Worm (Caenorhabditis elegans) whole organism, L3 larva: ENCODE results near the gene C40A11.8.

ENCODE experiments used
- R02D3.7 ChIP-seq: fragments of 150-350 bp; optimal IDR thresholded peaks from 2 replicates; lab custom pipeline; 2014; ENCODE audit warnings: missing biosample characterization, missing genetic modification characterization
- ZK546.5 ChIP-seq: sonication (generic microtip); optimal IDR thresholded peaks from 2 replicates; lab custom pipeline; 2017; ENCODE audit warnings: missing biosample characterization, missing genetic modification characterization
- ama-1 ChIP-seq: fragments of 150-350 bp; optimal IDR thresholded peaks from 2 replicates; lab custom pipeline; 2018
- ceh-28 ChIP-seq: fragments of 150-350 bp; optimal IDR thresholded peaks from 2 replicates; lab custom pipeline; 2014; ENCODE audit warnings: missing biosample characterization, missing genetic modification reagents, missing genetic modification characterization
- daf-12 ChIP-seq: fragments of 150-350 bp; optimal IDR thresholded peaks from 2 replicates; lab custom pipeline; 2014; ENCODE audit warnings: missing biosample characterization, missing genetic modification reagents, missing genetic modification characterization
- egl-5 ChIP-seq: fragments of 150-350 bp; optimal IDR thresholded peaks from 2 replicates; lab custom pipeline; 2017; ENCODE audit warnings: missing biosample characterization, missing genetic modification reagents, missing genetic modification characterization, inconsistent platforms
- elt-1 ChIP-seq: fragments of 150-350 bp; optimal IDR thresholded peaks from 2 replicates; lab custom pipeline; 2014; ENCODE audit warnings: missing biosample characterization, missing genetic modification characterization
- elt-2 ChIP-seq: sonication (generic microtip); optimal IDR thresholded peaks from 2 replicates; lab custom pipeline; 2016; ENCODE audit warnings: missing genetic modification reagents, mild to moderate bottlenecking, missing genetic modification characterization, missing compliant biosample characterization
- elt-3 ChIP-seq, 3 experiments: fragments of 150-350 bp in 1 of 3; sonication (generic microtip) in 2 of 3; optimal IDR thresholded peaks; 2 replicates in 2 of 3; 4 replicates in 1 of 3; lab custom pipeline; 2014 to 2017; ENCODE audit warnings: missing biosample characterization in 3 of 3, missing genetic modification characterization in 3 of 3
- fkh-10 ChIP-seq: sonication (generic microtip); optimal IDR thresholded peaks from 2 replicates; lab custom pipeline; 2017; ENCODE audit warnings: missing biosample characterization, missing genetic modification reagents, missing genetic modification characterization
- fos-1 ChIP-seq: fragments of 150-350 bp; optimal IDR thresholded peaks from 2 replicates; lab custom pipeline; 2014; ENCODE audit warnings: missing biosample characterization, missing genetic modification characterization
- hmg-11 ChIP-seq: sonication (generic microtip); optimal IDR thresholded peaks from 2 replicates; lab custom pipeline; 2016; ENCODE audit warnings: missing genetic modification characterization, missing compliant biosample characterization
- jun-1 ChIP-seq: fragments of 150-350 bp; optimal IDR thresholded peaks from 2 replicates; lab custom pipeline; 2014; ENCODE audit warnings: missing biosample characterization, missing genetic modification reagents, missing genetic modification characterization
- lin-15B ChIP-seq: fragments of 150-350 bp; optimal IDR thresholded peaks from 2 replicates; lab custom pipeline; 2014; ENCODE audit warnings: missing biosample characterization, missing genetic modification characterization
- lsy-12 ChIP-seq: sonication (generic microtip); optimal IDR thresholded peaks from 2 replicates; lab custom pipeline; 2016; ENCODE audit warnings: mild to moderate bottlenecking, missing genetic modification characterization, missing compliant biosample characterization
- mdl-1 ChIP-seq: fragments of 150-350 bp; optimal IDR thresholded peaks from 2 replicates; lab custom pipeline; 2014; ENCODE audit warnings: missing biosample characterization, missing genetic modification characterization
- mml-1 ChIP-seq: fragments of 150-350 bp; sonication (generic microtip); optimal IDR thresholded peaks from 3 replicates; lab custom pipeline; 2014; ENCODE audit warnings: missing biosample characterization, missing genetic modification characterization
- nfya-1 ChIP-seq: sonication (generic microtip); optimal IDR thresholded peaks from 2 replicates; lab custom pipeline; 2017; ENCODE audit warnings: missing genetic modification characterization, mild to moderate bottlenecking, missing compliant biosample characterization, antibody characterized with exemption, moderate library complexity; ENCODE audit not compliant: insufficient read depth
- nhr-11 ChIP-seq: fragments of 150-350 bp; optimal IDR thresholded peaks from 2 replicates; lab custom pipeline; 2014; ENCODE audit warnings: missing biosample characterization, missing genetic modification characterization
- nhr-12 ChIP-seq: fragments of 150-350 bp; optimal IDR thresholded peaks from 2 replicates; lab custom pipeline; 2014; ENCODE audit warnings: missing biosample characterization, missing genetic modification characterization
- nhr-23 ChIP-seq: fragments of 150-350 bp; optimal IDR thresholded peaks from 2 replicates; lab custom pipeline; 2014; ENCODE audit warnings: missing biosample characterization, missing genetic modification reagents, missing genetic modification characterization
- nhr-237 ChIP-seq: fragments of 150-350 bp; optimal IDR thresholded peaks from 2 replicates; lab custom pipeline; 2014; ENCODE audit warnings: missing biosample characterization, missing genetic modification characterization
- nhr-25 ChIP-seq: sonication (generic microtip); optimal IDR thresholded peaks from 2 replicates; lab custom pipeline; 2017; ENCODE audit warnings: missing biosample characterization, missing genetic modification characterization
- nhr-28 ChIP-seq: fragments of 150-350 bp; optimal IDR thresholded peaks from 2 replicates; lab custom pipeline; 2014; ENCODE audit warnings: missing biosample characterization, missing genetic modification characterization
- nhr-43 ChIP-seq: sonication (generic microtip); optimal IDR thresholded peaks from 2 replicates; lab custom pipeline; 2016; ENCODE audit warnings: mild to moderate bottlenecking, missing genetic modification characterization, missing compliant biosample characterization; ENCODE audit not compliant: poor library complexity, severe bottlenecking
- nhr-76 ChIP-seq: fragments of 150-350 bp; sonication (generic microtip); optimal IDR thresholded peaks from 5 replicates; lab custom pipeline; 2014; ENCODE audit warnings: missing biosample characterization, missing genetic modification characterization
- nhr-77 ChIP-seq: fragments of 150-350 bp; optimal IDR thresholded peaks from 2 replicates; lab custom pipeline; 2014; ENCODE audit warnings: missing biosample characterization, missing genetic modification characterization
- pha-4 ChIP-seq: fragments of 150-350 bp; optimal IDR thresholded peaks from 2 replicates; lab custom pipeline; 2014; ENCODE audit warnings: missing biosample characterization, missing genetic modification reagents, missing genetic modification characterization
- sea-2 ChIP-seq: fragments of 150-350 bp; sonication (generic microtip); optimal IDR thresholded peaks from 4 replicates; lab custom pipeline; 2014; ENCODE audit warnings: missing biosample characterization, missing genetic modification reagents, missing genetic modification characterization
- skn-1 ChIP-seq: fragments of 150-350 bp; optimal IDR thresholded peaks from 2 replicates; lab custom pipeline; 2014; ENCODE audit warnings: missing biosample characterization, missing genetic modification characterization
- snpc-4 ChIP-seq: fragments of 150-350 bp; optimal IDR thresholded peaks from 2 replicates; lab custom pipeline; 2014; ENCODE audit warnings: missing biosample characterization, missing genetic modification characterization
- tbx-2 ChIP-seq: sonication (generic microtip); optimal IDR thresholded peaks from 2 replicates; lab custom pipeline; 2016; ENCODE audit warnings: mild to moderate bottlenecking, missing genetic modification characterization, missing compliant biosample characterization
- unc-39 ChIP-seq: sonication (generic microtip); optimal IDR thresholded peaks from 4 replicates; lab custom pipeline; 2017; ENCODE audit warnings: missing biosample characterization, missing genetic modification characterization
- unc-62 ChIP-seq: fragments of 150-350 bp; sonication (generic microtip); optimal IDR thresholded peaks from 4 replicates; lab custom pipeline; 2014; ENCODE audit warnings: missing biosample characterization, missing genetic modification reagents, missing genetic modification characterization
- ztf-11 ChIP-seq: fragments of 150-350 bp; optimal IDR thresholded peaks from 2 replicates; lab custom pipeline; 2014; ENCODE audit warnings: missing biosample characterization, missing genetic modification characterization
- ztf-4 ChIP-seq: fragments of 150-350 bp; optimal IDR thresholded peaks from 2 replicates; lab custom pipeline; 2014; ENCODE audit warnings: missing biosample characterization, missing genetic modification characterization

C40A11.8 gene

DNA sequence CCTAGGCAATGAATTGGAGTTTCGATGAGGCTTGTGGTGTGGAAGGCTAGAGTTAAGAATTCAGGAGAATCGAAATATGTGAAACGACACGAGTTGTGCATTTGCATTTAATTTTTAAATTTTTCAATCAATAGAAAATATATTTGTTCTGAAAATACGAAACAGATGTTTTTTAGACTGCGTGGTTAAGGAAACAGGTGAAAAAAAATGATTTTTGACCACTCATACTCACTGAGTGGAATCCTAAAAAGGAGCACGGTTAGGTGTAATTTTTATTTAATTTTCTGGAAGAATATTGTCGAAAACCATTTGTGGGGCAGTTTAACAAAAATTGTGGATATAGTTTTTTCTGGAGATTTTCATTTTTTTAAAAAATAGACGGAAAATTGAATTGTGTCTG lies 33.9 kb downstream of the C40A11.8 start, which contains the start of gene srh-195:
TSS of gene srh-195 (minus strand) at position 101 of the 400 bp plus-strand sequence.
- TF ChIP-seq ztf-4 (no peak), tbx-2 (tag; lab: Kevin White, UChicago) (no peak), unc-62 (no peak), nhr-76 (tag; lab: Kevin White, UChicago) (no peak), lsy-12 (tag; lab: Kevin White, UChicago) (no peak), sea-2 (GFP tag; lab: Kevin White, UChicago) (no peak), ztf-11 (tag; lab: Kevin White, UChicago) (no peak), jun-1 (tag; lab: Kevin White, UChicago) (no peak), mdl-1 (no peak), R02D3.7 (tag; lab: Kevin White, UChicago) (no peak), snpc-4 (tag; lab: Kevin White, UChicago) (no peak), nhr-12 (no peak), nfya-1 (tag; lab: Kevin White, UChicago) (no peak)

DNA sequence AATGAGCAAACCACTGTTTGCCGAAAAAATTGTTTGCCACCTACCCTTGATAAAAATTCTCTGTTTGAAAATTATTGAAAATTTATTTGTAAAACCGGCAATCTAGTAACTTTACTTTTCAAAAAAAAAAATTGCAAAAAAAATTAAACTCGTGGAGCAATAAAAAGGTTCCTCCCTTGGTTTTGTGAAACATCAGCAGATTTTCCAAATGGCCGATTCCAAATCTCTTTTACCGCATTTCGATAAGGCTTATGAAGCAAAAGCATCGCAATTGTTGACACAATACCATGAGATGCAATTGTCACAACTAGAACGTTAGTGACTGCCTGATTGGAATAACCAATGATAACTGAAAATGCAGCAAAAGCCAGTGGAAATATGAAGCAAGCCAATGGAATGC lies 36.2 kb downstream of the C40A11.8 start:
- no peak for TF ChIP-seq elt-1
- no peak for TF ChIP-seq fos-1 (tag; lab: Kevin White, UChicago)
- no peak for TF ChIP-seq lsy-12 (tag; lab: Kevin White, UChicago)
- TF ChIP-seq hmg-11 (tag; lab: Kevin White, UChicago) = no peak
- no peak for TF ChIP-seq elt-3 (tag; optimal IDR thresholded peaks at IDR 0.05; lab: Kevin White, UChicago)
- TF ChIP-seq jun-1 (tag; lab: Kevin White, UChicago) = no peak
- no peak for TF ChIP-seq nhr-77
- no peak for TF ChIP-seq nfya-1 (tag; lab: Kevin White, UChicago)
- no peak for TF ChIP-seq ZK546.5 (tag; lab: Kevin White, UChicago)
- no peak for TF ChIP-seq unc-39 (tag; lab: Kevin White, UChicago)
- no peak for TF ChIP-seq skn-1 (tag; lab: Kevin White, UChicago)
- TF ChIP-seq egl-5 (tag; lab: Kevin White, UChicago) = no peak
- no peak for TF ChIP-seq mml-1 (tag; lab: Kevin White, UChicago)
- no peak for TF ChIP-seq unc-62
- TF ChIP-seq ztf-4 = no peak

DNA sequence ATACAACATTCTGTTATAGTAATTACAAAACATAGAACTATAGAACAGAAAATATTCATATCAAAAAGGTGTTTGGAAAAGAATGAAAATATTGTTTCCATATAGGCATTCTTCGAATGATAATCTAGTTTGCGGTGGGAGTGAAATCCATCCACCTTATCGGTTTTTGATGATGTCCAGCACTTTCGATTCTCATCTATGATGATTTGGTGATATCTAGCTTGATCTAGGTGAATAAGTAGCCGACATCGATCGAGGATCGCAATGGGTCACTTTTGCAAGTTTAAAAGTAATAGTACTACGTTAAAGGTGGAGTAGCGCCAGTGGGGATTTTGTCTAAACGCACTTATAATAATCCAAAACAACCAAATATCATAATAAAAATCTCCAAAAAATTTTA lies 37.8 kb downstream of the C40A11.8 start, which contains the start of gene R52.6:
TSS of gene R52.6 (minus strand) at position 101 of the 400 bp plus-strand sequence.
- TF ChIP-seq ceh-28 (tag; lab: Kevin White, UChicago) (no peak), pha-4 (tag; lab: Kevin White, UChicago) (no peak), lin-15B (tag; lab: Kevin White, UChicago) (no peak), ztf-11 (tag; lab: Kevin White, UChicago) (no peak), elt-1 (no peak), nhr-237 (no peak), nfya-1 (tag; lab: Kevin White, UChicago) (no peak), nhr-43 (tag; lab: Kevin White, UChicago) (no peak), elt-2 (tag; lab: Kevin White, UChicago) (no peak), nhr-23 (tag; lab: Kevin White, UChicago) (no peak), nhr-11 (tag; lab: Kevin White, UChicago) (no peak), daf-12 (tag; lab: Kevin White, UChicago) (no peak), jun-1 (tag; lab: Kevin White, UChicago) (no peak), fos-1 (tag; lab: Kevin White, UChicago) (no peak), nhr-25 (no peak), ZK546.5 (tag; lab: Kevin White, UChicago) (no peak), nhr-77 (no peak), unc-39 (tag; lab: Kevin White, UChicago) (no peak)

DNA sequence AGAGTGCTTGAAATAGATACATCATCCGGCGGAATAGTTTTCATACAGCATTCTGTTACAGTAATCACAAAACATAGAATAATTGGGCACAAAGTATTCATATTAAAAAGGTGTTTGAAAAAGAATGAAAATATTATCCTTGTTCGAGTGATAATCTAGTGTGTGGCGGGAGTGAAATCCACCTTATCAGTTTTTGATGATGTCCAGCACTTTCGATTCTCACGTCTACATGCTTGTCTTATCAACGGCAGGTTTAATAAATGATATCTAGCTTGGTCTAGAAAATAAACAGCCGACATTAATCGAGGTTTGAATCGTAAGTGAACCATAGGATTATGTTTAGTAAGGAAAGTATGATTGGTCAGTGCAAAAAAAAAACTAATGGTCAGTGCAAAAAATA lies 40.8 kb downstream of the C40A11.8 start, which contains the start of gene R52.5:
TSS of gene R52.5 (minus strand) at position 101 of the 400 bp plus-strand sequence.
- TF ChIP-seq elt-3 (tag; optimal IDR thresholded peaks at IDR 0.05; lab: Kevin White, UChicago) = no peak
- no peak for TF ChIP-seq skn-1 (tag; lab: Kevin White, UChicago)
- TF ChIP-seq nhr-11 (tag; lab: Kevin White, UChicago) = no peak
- no peak for TF ChIP-seq pha-4 (tag; lab: Kevin White, UChicago)
- no peak for TF ChIP-seq unc-39 (tag; lab: Kevin White, UChicago)

DNA sequence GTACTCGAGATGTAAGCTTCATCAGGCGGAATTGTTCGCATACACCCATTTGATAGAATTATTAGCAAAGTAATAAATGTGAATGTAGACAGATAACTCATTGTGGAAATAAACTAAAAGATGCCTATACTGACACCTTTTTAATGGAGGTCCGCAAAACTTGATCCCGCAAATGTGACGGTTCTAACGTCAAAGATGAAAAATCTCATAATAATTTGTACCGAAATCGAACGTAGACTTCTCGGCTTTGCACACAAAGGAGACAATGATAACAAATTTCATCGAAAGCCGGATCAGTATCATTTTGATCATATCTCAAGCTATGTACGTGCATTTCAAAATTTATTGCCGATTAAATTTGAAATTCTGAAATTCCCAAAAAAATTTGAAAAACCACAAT lies 42.4 kb downstream of the C40A11.8 start, which contains the start of gene R52.4:
TSS of gene R52.4 (minus strand) at position 101 of the 400 bp plus-strand sequence.
- TF ChIP-seq nhr-25 = no peak
- no peak for TF ChIP-seq nhr-28 (tag; lab: Kevin White, UChicago)
- no peak for TF ChIP-seq unc-62
- no peak for TF ChIP-seq ceh-28 (tag; lab: Kevin White, UChicago)
- TF ChIP-seq unc-39 (tag; lab: Kevin White, UChicago) = no peak
- TF ChIP-seq skn-1 (tag; lab: Kevin White, UChicago) = no peak
- no peak for TF ChIP-seq ama-1 (lab: Kevin White, UChicago)
- no peak for TF ChIP-seq nhr-77
- TF ChIP-seq daf-12 (tag; lab: Kevin White, UChicago) = no peak
- no peak for TF ChIP-seq ztf-4
- no peak for TF ChIP-seq fkh-10 (GFP tag; lab: Kevin White, UChicago)
- no peak for TF ChIP-seq ZK546.5 (tag; lab: Kevin White, UChicago)
- TF ChIP-seq lsy-12 (tag; lab: Kevin White, UChicago) = no peak
- no peak for TF ChIP-seq tbx-2 (tag; lab: Kevin White, UChicago)
- no peak for TF ChIP-seq elt-3 (tag; optimal IDR thresholded peaks at IDR 0.05; lab: Kevin White, UChicago)
- TF ChIP-seq mml-1 (tag; lab: Kevin White, UChicago) = no peak
